Fruit fly (Drosophila melanogaster): ENCODE data around the gene CG10469.

DNA sequence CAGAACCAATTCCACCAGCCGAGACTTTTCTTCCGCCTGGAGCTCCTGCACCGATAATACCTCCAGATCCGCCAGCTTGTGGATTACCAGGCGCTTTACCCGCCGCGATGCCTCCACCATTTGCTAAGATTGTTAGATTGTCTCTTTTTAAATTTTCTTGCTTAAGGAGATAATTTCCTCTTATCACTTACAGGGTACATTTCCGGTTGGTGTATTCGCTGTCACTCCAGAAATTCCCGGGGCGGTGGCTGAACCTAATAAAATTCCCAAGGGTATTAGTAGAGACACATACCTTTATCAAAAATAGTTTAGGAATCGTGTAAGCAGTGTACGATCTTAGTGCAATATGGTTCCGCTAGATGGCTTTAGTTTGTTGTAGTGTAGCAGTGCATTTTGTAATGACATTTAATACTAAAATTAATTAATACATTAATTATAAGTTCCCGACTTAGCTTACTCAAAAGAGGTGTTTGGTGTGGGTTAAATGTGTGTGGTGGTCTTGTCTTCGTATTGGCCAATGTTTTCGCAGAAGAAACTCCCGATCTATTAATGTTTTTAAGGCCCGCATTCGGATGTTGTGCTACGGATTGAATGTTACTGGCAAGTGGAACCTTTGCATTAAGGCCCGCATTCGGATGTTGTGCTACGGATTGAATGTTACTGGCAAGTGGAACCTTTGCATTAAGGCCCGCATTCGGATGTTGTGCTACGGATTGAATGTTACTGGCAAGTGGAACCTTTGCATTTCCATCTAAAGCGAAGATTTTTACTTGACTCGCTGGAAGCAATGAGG lies 31.7 kb upstream of the CG10469 start:
- no peak for TF ChIP-seq Dll (GFP tag; IDR thresholded peaks at IDR 0.05; ENCODE audit: partially characterized antibody)
- TF ChIP-seq stwl (tag; optimal IDR thresholded peaks at IDR 0.05), result peak; percentile 73
- TF ChIP-seq br (optimal IDR thresholded peaks at IDR 0.05), result no peak
- no peak for TF ChIP-seq usp (GFP tag; optimal IDR thresholded peaks at IDR 0.05)
- TF ChIP-seq oc (tag; optimal IDR thresholded peaks at IDR 0.05), result peak; percentile 12
- peak; percentile 54 for TF ChIP-seq CG10147 (GFP tag; optimal IDR thresholded peaks at IDR 0.05)
- peak; percentile 56 for TF ChIP-seq CG12391 (tag; optimal IDR thresholded peaks at IDR 0.05)
